Fruit fly (Drosophila melanogaster) whole organism, embryonic: ENCODE results near the gene CG18281.

Source experiments
- CG12769 ChIP-seq: fragments of 200-800 bp; sonication (Bioruptor generic); optimal IDR thresholded peaks from 2 replicates; lab custom pipeline; 2019; ENCODE audit warnings: missing biosample characterization, mild to moderate bottlenecking, missing genetic modification characterization, moderate library complexity
- CG12942 ChIP-seq: fragments of 200-800 bp; sonication (Bioruptor generic); optimal IDR thresholded peaks from 3 replicates; lab custom pipeline; 2016; ENCODE audit warnings: missing biosample characterization, missing genetic modification characterization
- CG13894 ChIP-seq: fragments of 200-800 bp; sonication (Bioruptor generic); optimal IDR thresholded peaks from 3 replicates; lab custom pipeline; 2018; ENCODE audit warnings: missing biosample characterization, mild to moderate bottlenecking, missing genetic modification characterization, moderate library complexity
- CG14667 ChIP-seq: fragments of 200-800 bp; sonication (Bioruptor generic); IDR thresholded peaks from 2 replicates; pipeline ENCODE4 v1.3.6; 2022; ENCODE audit warnings: missing biosample characterization, missing genetic modification characterization
- CG15269 ChIP-seq: fragments of 200-800 bp; sonication (Bioruptor generic); optimal IDR thresholded peaks from 2 replicates; lab custom pipeline; 2018; ENCODE audit warnings: missing biosample characterization, mild to moderate bottlenecking, missing genetic modification characterization, moderate library complexity
- CG18619 ChIP-seq: fragments of 200-800 bp; sonication (Bioruptor generic); optimal IDR thresholded peaks from 3 replicates; lab custom pipeline; 2017; ENCODE audit warnings: missing biosample characterization, mild to moderate bottlenecking, missing genetic modification characterization
- CG18764 ChIP-seq: fragments of 200-800 bp; sonication (Bioruptor generic); optimal IDR thresholded peaks from 3 replicates; lab custom pipeline; 2016; ENCODE audit warnings: missing biosample characterization, missing genetic modification characterization
- CG2712 ChIP-seq: fragments of 200-800 bp; optimal IDR thresholded peaks from 3 replicates; lab custom pipeline; 2019; ENCODE audit warnings: missing biosample characterization, mild to moderate bottlenecking, missing genetic modification characterization, moderate library complexity
- CG3281 ChIP-seq: fragments of 200-800 bp; sonication (Bioruptor generic); optimal IDR thresholded peaks from 3 replicates; lab custom pipeline; 2017; ENCODE audit warnings: missing biosample characterization, mild to moderate bottlenecking, missing genetic modification characterization
- CG4360 ChIP-seq: fragments of 200-800 bp; sonication (Bioruptor generic); IDR thresholded peaks from 2 replicates; pipeline ENCODE4 v1.3.6; 2022; ENCODE audit warnings: missing biosample characterization, missing genetic modification characterization
- CG4424 ChIP-seq: fragments of 200-800 bp; sonication (Bioruptor generic); optimal IDR thresholded peaks from 3 replicates; lab custom pipeline; 2016; ENCODE audit warnings: missing biosample characterization, missing genetic modification characterization
- CG6683 ChIP-seq: fragments of 200-800 bp; sonication (Bioruptor generic); optimal IDR thresholded peaks from 2 replicates; lab custom pipeline; 2017; ENCODE audit warnings: missing biosample characterization, mild to moderate bottlenecking, missing genetic modification characterization, missing genetic modification reagents
- CG6689 ChIP-seq: fragments of 200-800 bp; sonication (Bioruptor generic); IDR thresholded peaks from 2 replicates; pipeline ENCODE4 v1.3.6; 2022; ENCODE audit warnings: missing biosample characterization, missing genetic modification characterization
- CG7745 ChIP-seq: fragments of 200-800 bp; sonication (Bioruptor generic); optimal IDR thresholded peaks from 2 replicates; lab custom pipeline; 2018; ENCODE audit warnings: missing biosample characterization, mild to moderate bottlenecking, missing genetic modification characterization, moderate library complexity
- CG8359 ChIP-seq: fragments of 200-800 bp; sonication (Bioruptor generic); optimal IDR thresholded peaks from 2 replicates; lab custom pipeline; 2017; ENCODE audit warnings: missing biosample characterization, mild to moderate bottlenecking, missing genetic modification characterization, borderline replicate concordance
- CG8765 ChIP-seq: fragments of 200-800 bp; sonication (Bioruptor generic); IDR thresholded peaks from 2 replicates; pipeline ENCODE4 v1.3.6; 2022; ENCODE audit warnings: missing biosample characterization, missing genetic modification characterization
- CG8924 ChIP-seq: fragments of 200-800 bp; optimal IDR thresholded peaks from 3 replicates; lab custom pipeline; 2019; ENCODE audit warnings: missing biosample characterization, mild to moderate bottlenecking, missing genetic modification characterization, moderate library complexity
- Fer1 ChIP-seq: fragments of 200-800 bp; sonication (Bioruptor generic); optimal IDR thresholded peaks from 2 replicates; lab custom pipeline; 2017; ENCODE audit warnings: missing biosample characterization, mild to moderate bottlenecking, missing genetic modification characterization
- H2.0 ChIP-seq: fragments of 200-800 bp; sonication (Bioruptor generic); IDR thresholded peaks from 2 replicates; pipeline ENCODE4 v1.3.6; 2022; ENCODE audit warnings: missing biosample characterization, missing genetic modification characterization
- HHEX ChIP-seq: fragments of 200-800 bp; sonication (Bioruptor generic); optimal IDR thresholded peaks from 3 replicates; lab custom pipeline; 2017; ENCODE audit warnings: missing biosample characterization, mild to moderate bottlenecking, missing genetic modification characterization, missing genetic modification reagents
- Hmr ChIP-seq: fragments of 200-800 bp; sonication (Bioruptor generic); optimal IDR thresholded peaks from 3 replicates; lab custom pipeline; 2017; ENCODE audit warnings: mild to moderate bottlenecking, missing biosample characterization, missing genetic modification reagents, missing genetic modification characterization
- Hr3 ChIP-seq: fragments of 200-800 bp; sonication (Bioruptor generic); optimal IDR thresholded peaks from 3 replicates; lab custom pipeline; 2016; ENCODE audit warnings: missing biosample characterization, missing genetic modification characterization
- MTF-1 ChIP-seq: fragments of 200-800 bp; sonication (Bioruptor generic); optimal IDR thresholded peaks from 2 replicates; lab custom pipeline; 2018; ENCODE audit warnings: missing biosample characterization, mild to moderate bottlenecking, missing genetic modification characterization, borderline replicate concordance
- NK7.1 ChIP-seq: fragments of 200-800 bp; sonication (Bioruptor generic); optimal IDR thresholded peaks from 3 replicates; lab custom pipeline; 2016; ENCODE audit warnings: missing biosample characterization, missing genetic modification characterization
- Pdp1 ChIP-seq, 2 experiments: fragments of 200-800 bp; sonication (Bioruptor generic); optimal IDR thresholded peaks; 3 replicates each; lab custom pipeline; 2016; ENCODE audit warnings: missing biosample characterization in 2 of 2, missing genetic modification characterization in 2 of 2, mild to moderate bottlenecking in 1 of 2, moderate library complexity in 1 of 2
- Poxn ChIP-seq: fragments of 200-800 bp; sonication (Bioruptor generic); IDR thresholded peaks from 2 replicates; pipeline ENCODE4 v1.3.6; 2022; ENCODE audit warnings: missing biosample characterization, missing genetic modification characterization
- Ravus ChIP-seq: fragments of 200-800 bp; sonication (Bioruptor generic); IDR thresholded peaks from 2 replicates; pipeline ENCODE4 v1.3.6; 2022; ENCODE audit warnings: missing biosample characterization, missing genetic modification characterization
- Spps ChIP-seq: fragments of 200-800 bp; sonication (Bioruptor generic); optimal IDR thresholded peaks from 2 replicates; lab custom pipeline; 2018; ENCODE audit warnings: missing biosample characterization, mild to moderate bottlenecking, missing genetic modification characterization
- Sry-β ChIP-seq: fragments of 200-800 bp; sonication (Bioruptor generic); optimal IDR thresholded peaks from 2 replicates; lab custom pipeline; 2018; ENCODE audit warnings: missing biosample characterization, mild to moderate bottlenecking, missing genetic modification characterization, moderate library complexity
- TFAM ChIP-seq: fragments of 200-800 bp; sonication (Bioruptor generic); optimal IDR thresholded peaks from 2 replicates; lab custom pipeline; 2017; ENCODE audit warnings: missing biosample characterization, missing genetic modification characterization, inconsistent platforms
- Trl ChIP-seq, 3 experiments: fragments of >200 bp in 2 of 3; fragments of 200-800 bp in 1 of 3; sonication (Bioruptor generic) in 1 of 3; optimal IDR thresholded peaks; 2 replicates in 1 of 3; 3 replicates in 2 of 3; lab custom pipeline; 2016 to 2017; ENCODE audit warnings: missing biosample characterization in 1 of 3, missing genetic modification characterization in 1 of 3
- cas ChIP-seq: fragments of 200-800 bp; sonication (Bioruptor generic); IDR thresholded peaks from 2 replicates; pipeline ENCODE4 v1.3.6; 2022; ENCODE audit warnings: missing biosample characterization, missing genetic modification characterization
- chn ChIP-seq: fragments of 200-800 bp; sonication (Bioruptor generic); optimal IDR thresholded peaks from 2 replicates; lab custom pipeline; 2016; ENCODE audit warnings: missing biosample characterization, missing genetic modification characterization
- cwo ChIP-seq: fragments of 200-800 bp; sonication (Bioruptor generic); optimal IDR thresholded peaks from 3 replicates; lab custom pipeline; 2017; ENCODE audit warnings: missing biosample characterization, missing genetic modification characterization, mild to moderate bottlenecking, moderate library complexity, missing genetic modification reagents
- eve ChIP-seq, 2 experiments: fragments of >200 bp; optimal IDR thresholded peaks; 2 replicates each; lab custom pipeline; 2017; ENCODE audit warnings: missing biosample characterization in 2 of 2, missing genetic modification characterization in 2 of 2
- exex ChIP-seq: fragments of 200-800 bp; sonication (Bioruptor generic); optimal IDR thresholded peaks from 4 replicates; lab custom pipeline; 2018; ENCODE audit warnings: missing biosample characterization, mild to moderate bottlenecking, missing genetic modification characterization, moderate library complexity
- ftz-f1 ChIP-seq: fragments of 200-800 bp; sonication (Bioruptor generic); optimal IDR thresholded peaks from 2 replicates; lab custom pipeline; 2016; ENCODE audit warnings: missing biosample characterization, missing genetic modification characterization
- gce ChIP-seq: fragments of 200-800 bp; sonication (Bioruptor generic); IDR thresholded peaks from 3 replicates; pipeline ENCODE4 v1.3.6; 2022; ENCODE audit warnings: missing biosample characterization, missing genetic modification characterization
- gem ChIP-seq: fragments of 200-800 bp; sonication (Bioruptor generic); optimal IDR thresholded peaks from 2 replicates; lab custom pipeline; 2019; ENCODE audit warnings: missing biosample characterization, mild to moderate bottlenecking, missing genetic modification characterization, moderate library complexity
- lab ChIP-seq: fragments of 200-800 bp; sonication (Bioruptor generic); optimal IDR thresholded peaks from 3 replicates; lab custom pipeline; 2017; ENCODE audit warnings: missing biosample characterization, missing genetic modification characterization, mild to moderate bottlenecking, moderate library complexity, missing genetic modification reagents
- lola ChIP-seq, 3 experiments: fragments of >200 bp in 2 of 3; fragments of 200-800 bp in 1 of 3; sonication (Bioruptor generic) in 1 of 3; optimal IDR thresholded peaks; 2 replicates each; lab custom pipeline; 2017 to 2019; ENCODE audit warnings: missing biosample characterization in 3 of 3, missing genetic modification characterization in 3 of 3, mild to moderate bottlenecking in 1 of 3, moderate library complexity in 1 of 3
- prd ChIP-seq, 3 experiments: fragments of >200 bp in 2 of 3; fragments of 200-800 bp in 1 of 3; sonication (Bioruptor generic) in 1 of 3; optimal IDR thresholded peaks in 2 of 3; IDR thresholded peaks in 1 of 3; 2 replicates in 2 of 3; 3 replicates in 1 of 3; pipeline versions ENCODE4 v1.3.6 to Lab custom; 2017 to 2022; ENCODE audit warnings: missing biosample characterization in 1 of 3, missing genetic modification characterization in 1 of 3
- ranshi ChIP-seq: fragments of 200-800 bp; sonication (Bioruptor generic); IDR thresholded peaks from 2 replicates; pipeline ENCODE4 v1.3.6; 2022; ENCODE audit warnings: missing biosample characterization, missing genetic modification characterization
- rib ChIP-seq: fragments of 200-800 bp; sonication (Bioruptor generic); IDR thresholded peaks from 2 replicates; pipeline ENCODE4 v1.3.6; 2022; ENCODE audit warnings: missing biosample characterization, missing genetic modification characterization
- sd ChIP-seq: fragments of 200-800 bp; sonication (Bioruptor generic); optimal IDR thresholded peaks from 3 replicates; lab custom pipeline; 2018; ENCODE audit warnings: missing biosample characterization, mild to moderate bottlenecking, missing genetic modification characterization, moderate library complexity
- sens ChIP-seq: fragments of 200-800 bp; sonication (Bioruptor generic); peaks from one replicate; lab custom pipeline; 2016; ENCODE audit warnings: missing biosample characterization, missing genetic modification characterization
- wek ChIP-seq: fragments of 200-800 bp; sonication (Bioruptor generic); optimal IDR thresholded peaks from 3 replicates; lab custom pipeline; 2018; ENCODE audit warnings: missing biosample characterization, mild to moderate bottlenecking, missing genetic modification characterization, moderate library complexity
- zf30C ChIP-seq: fragments of 200-800 bp; sonication (Bioruptor generic); optimal IDR thresholded peaks from 3 replicates; lab custom pipeline; 2018; ENCODE audit warnings: missing biosample characterization, mild to moderate bottlenecking, missing genetic modification characterization

CG18281 gene

DNA sequence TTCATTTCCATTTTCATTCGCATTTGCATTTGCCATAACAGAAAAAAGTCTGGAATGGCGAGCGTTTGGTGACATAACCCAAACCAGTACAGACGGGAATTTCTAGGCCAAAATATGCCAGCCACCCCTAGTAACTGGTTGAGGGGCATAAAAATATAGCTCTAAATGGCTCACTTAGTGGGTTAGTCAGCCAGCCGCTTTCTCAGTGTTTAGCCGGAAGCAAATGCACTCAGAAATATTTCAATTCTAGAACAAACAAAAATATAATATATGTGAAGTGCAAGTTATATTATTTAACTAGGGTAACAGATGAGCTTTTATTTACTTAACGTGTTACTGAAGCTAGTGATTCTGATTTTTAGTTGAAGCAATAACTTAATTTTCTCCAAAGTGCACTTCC lies 37.3 kb downstream of the CG18281 start (continued):
- peak in 1 of 2 experiments; percentile 15 for TF ChIP-seq Pdp1 (GFP tag; optimal IDR thresholded peaks at IDR 0.05; lab: Kevin White, UChicago)
- no peak for TF ChIP-seq MTF-1 (GFP tag; lab: Kevin White, UChicago)
- TF ChIP-seq CG2712 (tag; lab: Kevin White, UChicago), result no peak
- peak; percentile 15 for TF ChIP-seq CG13894 (tag; lab: Kevin White, UChicago)
- no peak for TF ChIP-seq chn (GFP tag; lab: Kevin White, UChicago)
- no peak for TF ChIP-seq CG18619 (GFP tag; lab: Kevin White, UChicago)
- TF ChIP-seq wek (GFP tag; lab: Kevin White, UChicago), result no peak
- no peak for TF ChIP-seq prd (optimal IDR thresholded peaks at IDR 0.05; lab: Kevin White, UChicago)
- TF ChIP-seq prd (GFP tag; IDR thresholded peaks at IDR 0.05; lab: Robert Waterston, UW), result no peak
- TF ChIP-seq CG6683 (GFP tag; lab: Kevin White, UChicago), result no peak
- no peak for TF ChIP-seq gce (GFP tag; lab: Robert Waterston, UW)
- TF ChIP-seq Sry-β (GFP tag; lab: Kevin White, UChicago), result no peak
- TF ChIP-seq eve (GFP tag; optimal IDR thresholded peaks at IDR 0.05; lab: Kevin White, UChicago), result no peak
- TF ChIP-seq Trl (optimal IDR thresholded peaks at IDR 0.05; lab: Kevin White, UChicago), result no peak
- no peak for TF ChIP-seq Trl (GFP tag; optimal IDR thresholded peaks at IDR 0.05; lab: Kevin White, UChicago)
- no peak for TF ChIP-seq TFAM (GFP tag; lab: Kevin White, UChicago)
- TF ChIP-seq CG7745, result no peak
- TF ChIP-seq Ravus (GFP tag; lab: Robert Waterston, UW), result no peak
- no peak for TF ChIP-seq CG18764 (GFP tag; lab: Kevin White, UChicago)
- TF ChIP-seq H2.0 (GFP tag; lab: Robert Waterston, UW), result no peak
- TF ChIP-seq CG8924 (tag; lab: Kevin White, UChicago), result no peak
- peak; percentile 0 for TF ChIP-seq gem (tag; lab: Kevin White, UChicago)
- TF ChIP-seq lola (GFP tag; optimal IDR thresholded peaks at IDR 0.05; lab: Kevin White, UChicago), result peak in 1 of 3 experiments; percentile 24
- no peak for TF ChIP-seq Poxn (GFP tag; lab: Robert Waterston, UW)
- no peak for TF ChIP-seq CG6689 (GFP tag; lab: Robert Waterston, UW)
- peak; percentile 72 for TF ChIP-seq sens
- no peak for TF ChIP-seq CG15269 (tag; lab: Kevin White, UChicago)

DNA sequence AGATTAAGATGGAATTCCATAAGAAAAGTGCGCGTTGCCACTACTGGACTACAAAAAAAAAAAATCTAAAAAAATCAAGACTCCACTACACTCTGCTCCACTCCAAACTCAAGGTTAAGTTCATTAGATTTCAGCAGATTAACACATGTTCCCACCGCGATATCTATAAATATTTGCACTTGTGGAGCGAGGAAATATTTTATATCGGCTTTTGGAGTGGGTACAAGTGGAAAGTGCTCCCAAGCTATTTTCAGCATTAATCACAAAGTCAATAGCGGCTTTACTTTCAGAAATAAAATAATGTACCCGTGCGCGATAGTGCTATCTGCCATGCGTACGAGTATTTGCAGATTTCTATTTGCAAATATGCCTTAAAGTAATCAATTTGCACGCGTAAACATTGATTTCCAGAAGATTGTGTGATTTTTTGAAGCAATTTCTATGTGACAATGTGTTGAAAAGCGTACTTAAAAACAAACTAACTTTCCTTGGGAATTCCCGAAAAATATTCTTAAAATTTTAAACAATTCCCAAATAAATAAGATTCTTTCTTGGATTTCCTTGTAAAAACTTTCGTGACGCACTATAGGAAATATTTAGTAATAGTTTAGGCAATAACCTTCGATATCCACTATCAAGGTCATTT lies 38.1 kb downstream of the CG18281 start:
- TF ChIP-seq HHEX (GFP tag; lab: Kevin White, UChicago) (no peak), CG12769 (tag; lab: Kevin White, UChicago) (peak; percentile 25), Fer1 (GFP tag; lab: Kevin White, UChicago) (peak; percentile 10), CG4360 (no peak), zf30C (GFP tag; lab: Kevin White, UChicago) (no peak), Hr3 (no peak), NK7.1 (GFP tag; lab: Kevin White, UChicago) (no peak), Spps (tag; lab: Kevin White, UChicago) (no peak), sens (peak; percentile 85), exex (tag; lab: Kevin White, UChicago) (peak; percentile 43), ranshi (GFP tag; lab: Robert Waterston, UW) (no peak), CG4424 (GFP tag; lab: Kevin White, UChicago) (no peak), CG14667 (no peak), lab (GFP tag; lab: Kevin White, UChicago) (peak; percentile 58), CG3281 (GFP tag; lab: Kevin White, UChicago) (peak; percentile 40), CG8765 (GFP tag; lab: Robert Waterston, UW) (no peak), Hmr (GFP tag; lab: Kevin White, UChicago) (peak; percentile 42), cas (GFP tag; lab: Robert Waterston, UW) (no peak), sd (tag; lab: Kevin White, UChicago) (peak; percentile 29), CG8359 (no peak), rib (0 out of 2 replicates have a peak, but pooled peaks have one; percentile 8), cwo (peak; percentile 53), Ravus (GFP tag; lab: Robert Waterston, UW) (no peak), ftz-f1 (GFP tag; lab: Kevin White, UChicago) (no peak), CG12942 (GFP tag; lab: Kevin White, UChicago) (no peak)
